Worm (Caenorhabditis elegans): ENCODE data around the gene lsd-1.
A peak's percentile ranks its signal among the peaks of the same experiment; 100 is the strongest.

The lsd-1 gene

ce11 chrX:11937343-11937935 is 11.2 kb upstream of the lsd-1 start:
- peak; percentile 77 for TF ChIP-seq elt-3 (tag; optimal IDR thresholded peaks at IDR 0.05)
- peak; percentile 78 for TF ChIP-seq R02D3.7 (tag; optimal IDR thresholded peaks at IDR 0.05)
- TF ChIP-seq mdl-1 (tag; optimal IDR thresholded peaks at IDR 0.05): peak; percentile 90 to 92
- peak; percentile 98 for TF ChIP-seq nhr-25 (tag; optimal IDR thresholded peaks at IDR 0.05)
- peak; percentile 75 for TF ChIP-seq mbf-1 (tag; optimal IDR thresholded peaks at IDR 0.05)
- peak; percentile 100 for TF ChIP-seq nhr-21 (tag; optimal IDR thresholded peaks at IDR 0.05)
- TF ChIP-seq ztf-4 (tag; optimal IDR thresholded peaks at IDR 0.05): peak; percentile 91
- TF ChIP-seq dmd-4 (tag; optimal IDR thresholded peaks at IDR 0.05): peak; percentile 75
- peak; percentile 96 for TF ChIP-seq zag-1 (tag; optimal IDR thresholded peaks at IDR 0.05)
- peak; percentile 99 for TF ChIP-seq nhr-6 (tag; optimal IDR thresholded peaks at IDR 0.05)
- TF ChIP-seq lin-13 (GFP tag; optimal IDR thresholded peaks at IDR 0.05): peak; percentile 99
- TF ChIP-seq lin-11 (tag; optimal IDR thresholded peaks at IDR 0.05): peak; percentile 76
- peak; percentile 97 for TF ChIP-seq sem-4 (tag; optimal IDR thresholded peaks at IDR 0.05)
- peak; percentile 98 for TF ChIP-seq F13H6.1 (tag; optimal IDR thresholded peaks at IDR 0.05)
- TF ChIP-seq nhr-23 (tag; optimal IDR thresholded peaks at IDR 0.05): no peak
- TF ChIP-seq fos-1 (tag; optimal IDR thresholded peaks at IDR 0.05): peak; percentile 98
- peak; percentile 92 for TF ChIP-seq Y55F3AM.14 (GFP tag; optimal IDR thresholded peaks at IDR 0.05)
- peak; percentile 71 for TF ChIP-seq ZK546.5 (tag; optimal IDR thresholded peaks at IDR 0.05)
- TF ChIP-seq ceh-82 (tag; optimal IDR thresholded peaks at IDR 0.05): peak; percentile 96
- peak; percentile 99 for TF ChIP-seq egl-27 (tag; optimal IDR thresholded peaks at IDR 0.05)
- TF ChIP-seq unc-55 (GFP tag; optimal IDR thresholded peaks at IDR 0.05): peak; percentile 99
- TF ChIP-seq ama-1 (optimal IDR thresholded peaks at IDR 0.05): peak; percentile 51
- TF ChIP-seq nhr-77 (tag; optimal IDR thresholded peaks at IDR 0.05): peak; percentile 98
- TF ChIP-seq alr-1 (tag; optimal IDR thresholded peaks at IDR 0.05): no peak
- TF ChIP-seq lsy-2 (tag; optimal IDR thresholded peaks at IDR 0.05): peak; percentile 95 to 97
- TF ChIP-seq nhr-10 (tag; optimal IDR thresholded peaks at IDR 0.05): peak; percentile 99
- 0 out of 2 replicates have a peak, but pooled peaks have one; percentile 55 for TF ChIP-seq ztf-1 (GFP tag; conservative IDR thresholded peaks at IDR 0.05)
- peak; percentile 92 for TF ChIP-seq ceh-16 (tag; optimal IDR thresholded peaks at IDR 0.05)
- peak; percentile 89 for TF ChIP-seq unc-39 (tag; optimal IDR thresholded peaks at IDR 0.05)
- peak; percentile 100 for TF ChIP-seq nhr-129 (tag; optimal IDR thresholded peaks at IDR 0.05)
- peak; percentile 99 for TF ChIP-seq sma-9 (GFP tag; optimal IDR thresholded peaks at IDR 0.05)
- no peak for TF ChIP-seq sma-9 (tag; optimal IDR thresholded peaks at IDR 0.05)
- TF ChIP-seq nhr-237 (tag; optimal IDR thresholded peaks at IDR 0.05): peak; percentile 96
- TF ChIP-seq aly-2 (tag; optimal IDR thresholded peaks at IDR 0.05): no peak
- TF ChIP-seq skn-1 (tag; optimal IDR thresholded peaks at IDR 0.05): peak; percentile 98
- peak; percentile 93 for TF ChIP-seq unc-62 (GFP tag; optimal IDR thresholded peaks at IDR 0.05)
- TF ChIP-seq sma-3 (GFP tag; optimal IDR thresholded peaks at IDR 0.05): peak; percentile 99
- no peak for TF ChIP-seq elt-1 (tag; optimal IDR thresholded peaks at IDR 0.05)
- no peak for TF ChIP-seq peb-1 (tag; optimal IDR thresholded peaks at IDR 0.05)
- TF ChIP-seq C34F6.9 (tag; optimal IDR thresholded peaks at IDR 0.05): peak; percentile 98
- TF ChIP-seq snpc-4 (tag; optimal IDR thresholded peaks at IDR 0.05): peak; percentile 91
- peak; percentile 99 for TF ChIP-seq crh-2 (tag; optimal IDR thresholded peaks at IDR 0.05)
- peak; percentile 77 for TF ChIP-seq ztf-11 (tag; optimal IDR thresholded peaks at IDR 0.05)
- peak; percentile 62 for TF ChIP-seq nhr-11 (tag; optimal IDR thresholded peaks at IDR 0.05)
- TF ChIP-seq lin-39 (tag; optimal IDR thresholded peaks at IDR 0.05): peak; percentile 93
- peak; percentile 93 for TF ChIP-seq blmp-1 (tag; optimal IDR thresholded peaks at IDR 0.05; ENCODE audit: insufficient read depth)
- TF ChIP-seq nhr-12 (tag; optimal IDR thresholded peaks at IDR 0.05): peak; percentile 70
- peak; percentile 98 for TF ChIP-seq mab-5 (tag; optimal IDR thresholded peaks at IDR 0.05)
- TF ChIP-seq gmeb-1 (tag; optimal IDR thresholded peaks at IDR 0.05): peak; percentile 97

Measured in whole organism, L2 larva.